Fruit fly (Drosophila melanogaster) whole organism, prepupa: Measurements from ENCODE around the gene CG16888.

Experiments
- Blimp-1 ChIP-seq: fragments of 200-800 bp; sonication (Bioruptor generic); optimal IDR thresholded peaks from 3 replicates; lab custom pipeline; 2017; ENCODE audit warnings: missing biosample characterization, missing genetic modification characterization, mild to moderate bottlenecking, moderate library complexity, missing genetic modification reagents
- CG10631 ChIP-seq: fragments of 200-800 bp; sonication (Bioruptor generic); optimal IDR thresholded peaks from 2 replicates; lab custom pipeline; 2016; ENCODE audit warnings: missing biosample characterization, missing genetic modification characterization
- CG11294 ChIP-seq: fragments of 200-800 bp; sonication (Bioruptor generic); IDR thresholded peaks from 2 replicates; pipeline ENCODE4 v1.3.6; 2022; ENCODE audit warnings: missing biosample characterization, missing genetic modification characterization
- CG11762 ChIP-seq: fragments of 200-800 bp; sonication (Bioruptor generic); optimal IDR thresholded peaks from 3 replicates; lab custom pipeline; 2016; ENCODE audit warnings: missing biosample characterization, missing genetic modification characterization; ENCODE audit not compliant: insufficient read depth
- CG15336 ChIP-seq: fragments of 200-800 bp; sonication (Bioruptor generic); IDR thresholded peaks from 2 replicates; pipeline ENCODE4 v1.3.6; 2022; ENCODE audit warnings: missing biosample characterization, missing genetic modification characterization
- CG1621 ChIP-seq: fragments of 200-800 bp; sonication (Bioruptor generic); optimal IDR thresholded peaks from 3 replicates; lab custom pipeline; 2018; ENCODE audit warnings: missing biosample characterization, mild to moderate bottlenecking, missing genetic modification characterization
- CG16779 ChIP-seq: fragments of 200-800 bp; sonication (Bioruptor generic); optimal IDR thresholded peaks from 3 replicates; lab custom pipeline; 2017; ENCODE audit warnings: missing biosample characterization, mild to moderate bottlenecking, missing genetic modification characterization
- CG31627 ChIP-seq: fragments of 200-800 bp; sonication (Bioruptor generic); optimal IDR thresholded peaks from 3 replicates; lab custom pipeline; 2016; ENCODE audit warnings: missing biosample characterization, missing genetic modification characterization
- CG3919 ChIP-seq: fragments of 200-800 bp; sonication (Bioruptor generic); optimal IDR thresholded peaks from 3 replicates; lab custom pipeline; 2016; ENCODE audit warnings: missing biosample characterization, missing genetic modification characterization
- CG4318 ChIP-seq: fragments of 200-800 bp; sonication (Bioruptor generic); optimal IDR thresholded peaks from 3 replicates; lab custom pipeline; 2017; ENCODE audit warnings: missing biosample characterization, mild to moderate bottlenecking, missing genetic modification characterization
- CG6276 ChIP-seq: fragments of 200-800 bp; sonication (Bioruptor generic); optimal IDR thresholded peaks from 2 replicates; lab custom pipeline; 2017; ENCODE audit warnings: missing biosample characterization, mild to moderate bottlenecking, missing genetic modification characterization
- CG6792 ChIP-seq: fragments of 200-800 bp; sonication (Bioruptor generic); optimal IDR thresholded peaks from 3 replicates; lab custom pipeline; 2016; ENCODE audit warnings: missing biosample characterization, missing genetic modification characterization
- CG6808 ChIP-seq: fragments of 200-800 bp; sonication (Bioruptor generic); optimal IDR thresholded peaks from 3 replicates; lab custom pipeline; 2017; ENCODE audit warnings: missing biosample characterization, missing genetic modification characterization, mild to moderate bottlenecking, moderate library complexity, missing genetic modification reagents
- CG7368 ChIP-seq: fragments of 200-800 bp; sonication (Bioruptor generic); optimal IDR thresholded peaks from 3 replicates; lab custom pipeline; 2016; ENCODE audit warnings: missing biosample characterization, missing genetic modification characterization
- CG8319 ChIP-seq: fragments of 200-800 bp; sonication (Bioruptor generic); optimal IDR thresholded peaks from 3 replicates; lab custom pipeline; 2016; ENCODE audit warnings: missing biosample characterization, missing genetic modification characterization
- CG8632 ChIP-seq: fragments of 200-800 bp; sonication (Bioruptor generic); optimal IDR thresholded peaks from 3 replicates; lab custom pipeline; 2016; ENCODE audit warnings: missing biosample characterization, missing genetic modification characterization
- Eip78C ChIP-seq: fragments of 200-800 bp; sonication (Bioruptor generic); peaks from one replicate; lab custom pipeline; 2016; ENCODE audit warnings: missing biosample characterization, missing genetic modification characterization
- Ets21C ChIP-seq: fragments of 200-800 bp; sonication (Bioruptor generic); optimal IDR thresholded peaks from 3 replicates; lab custom pipeline; 2016; ENCODE audit warnings: missing biosample characterization, missing genetic modification characterization
- Hr39 ChIP-seq: fragments of 200-800 bp; sonication (Bioruptor generic); optimal IDR thresholded peaks from 2 replicates; lab custom pipeline; 2016; ENCODE audit warnings: missing biosample characterization, missing genetic modification characterization
- Lpt ChIP-seq: fragments of 200-800 bp; sonication (Bioruptor generic); optimal IDR thresholded peaks from 3 replicates; lab custom pipeline; 2016; ENCODE audit warnings: missing biosample characterization, missing genetic modification characterization
- Met ChIP-seq: fragments of 200-800 bp; sonication (Bioruptor generic); optimal IDR thresholded peaks from 3 replicates; lab custom pipeline; 2016; ENCODE audit warnings: missing biosample characterization, missing genetic modification characterization
- Sox102F ChIP-seq: fragments of 200-800 bp; sonication (Bioruptor generic); optimal IDR thresholded peaks from 2 replicates; lab custom pipeline; 2016; ENCODE audit warnings: missing biosample characterization, mild to moderate bottlenecking, missing genetic modification characterization
- Sox15 ChIP-seq: fragments of 200-800 bp; sonication (Bioruptor generic); optimal IDR thresholded peaks from 3 replicates; lab custom pipeline; 2016; ENCODE audit warnings: missing biosample characterization, missing genetic modification characterization
- achi ChIP-seq: fragments of 200-800 bp; sonication (Bioruptor generic); optimal IDR thresholded peaks from 3 replicates; lab custom pipeline; 2016; ENCODE audit warnings: missing biosample characterization, missing genetic modification characterization
- dsx ChIP-seq: fragments of 200-800 bp; optimal IDR thresholded peaks from 3 replicates; lab custom pipeline; 2019; ENCODE audit warnings: missing biosample characterization, mild to moderate bottlenecking, missing genetic modification characterization, moderate library complexity; ENCODE audit not compliant: poor library complexity, severe bottlenecking
- eg ChIP-seq: fragments of 200-800 bp; sonication (Bioruptor generic); IDR thresholded peaks from 3 replicates; pipeline ENCODE4 v1.3.6; 2022; ENCODE audit warnings: missing biosample characterization, missing genetic modification characterization
- esn ChIP-seq: fragments of 200-800 bp; sonication (Bioruptor generic); optimal IDR thresholded peaks from 2 replicates; lab custom pipeline; 2016; ENCODE audit warnings: missing biosample characterization, mild to moderate bottlenecking, missing genetic modification characterization, moderate library complexity
- fkh ChIP-seq: fragments of 200-800 bp; sonication (Bioruptor generic); optimal IDR thresholded peaks from 3 replicates; lab custom pipeline; 2017; ENCODE audit warnings: missing biosample characterization, mild to moderate bottlenecking, missing genetic modification characterization, moderate library complexity
- lz ChIP-seq: fragments of 200-800 bp; sonication (Bioruptor generic); optimal IDR thresholded peaks from 3 replicates; lab custom pipeline; 2016; ENCODE audit warnings: missing biosample characterization, missing genetic modification characterization
- salr ChIP-seq, 2 experiments: fragments of 200-800 bp; sonication (Bioruptor generic); optimal IDR thresholded peaks; 3 replicates each; lab custom pipeline; 2016 to 2018; ENCODE audit warnings: missing biosample characterization in 2 of 2, missing genetic modification characterization in 2 of 2, mild to moderate bottlenecking in 1 of 2
- svp ChIP-seq: fragments of 200-800 bp; sonication (Bioruptor generic); peaks from one replicate; lab custom pipeline; 2016; ENCODE audit warnings: missing biosample characterization, missing genetic modification characterization
- topi ChIP-seq: fragments of 200-800 bp; sonication (Bioruptor generic); optimal IDR thresholded peaks from 3 replicates; lab custom pipeline; 2016; ENCODE audit warnings: missing biosample characterization, missing genetic modification characterization

The CG16888 gene

DNA sequence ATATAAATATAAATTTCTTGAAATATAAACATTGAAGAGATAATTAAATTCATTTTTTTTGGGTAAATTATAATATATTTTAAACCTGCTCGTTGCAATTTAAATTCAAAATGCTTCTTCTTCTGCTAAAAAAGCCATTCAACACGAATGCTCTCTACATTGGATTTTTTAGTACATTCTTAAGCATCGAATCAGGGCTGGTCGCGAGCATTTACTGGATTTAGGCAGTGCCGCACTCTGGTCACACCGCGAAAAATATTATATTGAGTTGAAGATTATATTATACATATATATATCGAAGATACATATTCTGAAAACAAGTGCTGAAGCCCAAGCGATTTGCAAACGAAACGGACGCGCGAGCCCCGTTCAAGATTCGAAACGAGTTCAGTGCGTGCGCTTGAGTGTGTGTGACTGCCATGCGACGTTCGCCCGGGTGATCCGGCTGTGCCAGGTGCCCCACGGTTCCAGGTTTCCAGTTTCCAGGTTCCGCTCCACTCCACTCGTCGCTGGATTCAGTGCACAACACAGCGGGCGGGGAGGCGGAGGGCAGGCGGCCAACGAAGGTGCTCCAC lies 635 bp upstream of the CG16888 start, which contains the start of gene Sos:
Gene Sos (plus strand): TSS at position 213 of the 575 bp plus-strand sequence.
- TF ChIP-seq CG4318 (GFP tag; lab: Kevin White, UChicago) (no peak), CG6276 (no peak), Sox15 (GFP tag; lab: Kevin White, UChicago) (no peak), CG31627 (GFP tag; lab: Kevin White, UChicago) (no peak), eg (GFP tag; lab: Robert Waterston, UW) (no peak), CG11294 (GFP tag; lab: Robert Waterston, UW) (no peak), CG8632 (GFP tag; lab: Kevin White, UChicago) (no peak), CG7368 (GFP tag; lab: Kevin White, UChicago) (no peak), dsx (GFP tag; lab: Kevin White, UChicago) (no peak), CG6792 (GFP tag; lab: Kevin White, UChicago) (no peak)

DNA sequence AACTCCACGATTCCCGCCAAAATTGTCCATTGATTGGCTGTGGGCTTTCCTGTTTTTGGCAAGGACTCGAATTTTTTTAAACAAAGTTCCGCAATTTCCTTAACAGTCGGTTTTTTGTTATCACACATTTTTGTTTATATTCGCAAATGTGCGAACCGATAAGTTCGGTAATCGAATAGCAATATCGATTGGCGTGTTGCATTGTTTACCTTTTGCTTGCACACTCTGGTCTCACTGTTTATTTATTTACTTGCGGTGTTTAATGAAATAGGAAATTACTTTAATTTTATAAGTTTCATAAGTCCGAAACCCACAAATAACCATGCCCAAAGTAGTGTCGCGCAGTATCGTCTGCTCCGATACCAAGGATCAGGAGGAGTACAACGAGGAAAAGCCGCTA lies 1.7 kb downstream of the CG16888 start, which contains the start of the genes Adat1 and CG16865:
Gene Adat1 (minus strand): TSS at position 152 of the 400 bp plus-strand sequence.
Gene CG16865 (plus strand): TSS at position 200 of the 400 bp plus-strand sequence.
- peak; percentile 100 for TF ChIP-seq fkh
- TF ChIP-seq CG6276, result no peak
- TF ChIP-seq CG10631 (GFP tag; lab: Kevin White, UChicago), result no peak
- TF ChIP-seq Hr39 (GFP tag; lab: Kevin White, UChicago), result no peak
- no peak for TF ChIP-seq Blimp-1 (GFP tag; lab: Kevin White, UChicago)
- no peak for TF ChIP-seq CG6792 (GFP tag; lab: Kevin White, UChicago)
- TF ChIP-seq, all 60 proteins: peak for 1

DNA sequence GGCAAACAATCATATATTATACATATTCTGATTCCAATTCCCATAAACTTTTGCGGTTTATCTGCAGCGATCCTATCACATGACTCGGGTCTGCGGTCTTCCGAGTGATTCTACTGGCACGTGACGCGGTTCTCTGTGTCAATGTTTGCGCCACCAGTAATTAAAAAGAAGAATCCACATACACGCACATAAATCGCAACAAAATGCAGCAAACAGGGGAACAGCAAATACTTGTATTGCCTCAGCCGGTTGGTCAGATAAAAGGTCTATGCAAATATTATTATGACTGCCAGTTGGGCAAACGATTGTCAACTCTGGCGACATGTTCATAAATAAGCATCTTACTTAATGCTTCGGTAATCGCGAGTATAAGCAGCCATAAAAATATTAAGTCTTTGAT lies 5.1 kb downstream of the CG16888 start:
- TF ChIP-seq fkh (peak; percentile 39), CG1621 (no peak), CG6808 (no peak), Eip78C (GFP tag; lab: Kevin White, UChicago) (peak; percentile 64), Met (GFP tag; lab: Kevin White, UChicago) (no peak), achi (GFP tag; lab: Kevin White, UChicago) (no peak), Lpt (GFP tag; lab: Kevin White, UChicago) (no peak), CG11762 (GFP tag; lab: Kevin White, UChicago) (no peak), CG11294 (GFP tag; lab: Robert Waterston, UW) (no peak), salr (GFP tag; optimal IDR thresholded peaks at IDR 0.05; lab: Kevin White, UChicago) (no peak), Sox102F (GFP tag; lab: Kevin White, UChicago) (no peak), CG7368 (GFP tag; lab: Kevin White, UChicago) (no peak), Ets21C (GFP tag; lab: Kevin White, UChicago) (no peak), CG3919 (GFP tag; lab: Kevin White, UChicago) (no peak), CG10631 (GFP tag; lab: Kevin White, UChicago) (no peak), esn (GFP tag; lab: Kevin White, UChicago) (peak; percentile 40), CG15336 (GFP tag; lab: Robert Waterston, UW) (no peak), CG4318 (GFP tag; lab: Kevin White, UChicago) (no peak), CG8319 (GFP tag; lab: Kevin White, UChicago) (no peak)
- TF ChIP-seq, all 60 proteins: peak for 3

DNA sequence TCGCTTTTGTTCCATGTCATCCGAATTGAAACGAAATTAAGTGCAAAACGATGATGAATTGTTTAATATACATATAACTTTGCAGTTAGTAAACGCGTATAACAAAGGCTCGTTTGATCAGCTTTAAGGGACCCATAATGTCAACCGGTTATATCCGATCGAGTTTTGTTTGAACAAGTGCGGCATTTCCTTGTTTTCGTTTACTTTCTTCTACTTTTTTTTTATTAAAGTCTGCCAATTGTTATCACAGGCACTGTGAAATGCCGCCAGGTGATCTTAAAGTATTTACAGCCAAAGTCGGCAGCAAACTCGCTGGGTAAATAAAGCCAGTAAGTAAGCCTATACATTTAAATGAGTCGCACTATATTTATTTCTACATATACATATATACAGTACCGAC lies 6.0 kb downstream of the CG16888 start:
- no peak for TF ChIP-seq CG16779 (tag; lab: Kevin White, UChicago)
- TF ChIP-seq fkh, result peak; percentile 60
- peak; percentile 42 for TF ChIP-seq Eip78C (GFP tag; lab: Kevin White, UChicago)
- TF ChIP-seq topi (GFP tag; lab: Kevin White, UChicago), result peak; percentile 2
- TF ChIP-seq CG3919 (GFP tag; lab: Kevin White, UChicago), result no peak

DNA sequence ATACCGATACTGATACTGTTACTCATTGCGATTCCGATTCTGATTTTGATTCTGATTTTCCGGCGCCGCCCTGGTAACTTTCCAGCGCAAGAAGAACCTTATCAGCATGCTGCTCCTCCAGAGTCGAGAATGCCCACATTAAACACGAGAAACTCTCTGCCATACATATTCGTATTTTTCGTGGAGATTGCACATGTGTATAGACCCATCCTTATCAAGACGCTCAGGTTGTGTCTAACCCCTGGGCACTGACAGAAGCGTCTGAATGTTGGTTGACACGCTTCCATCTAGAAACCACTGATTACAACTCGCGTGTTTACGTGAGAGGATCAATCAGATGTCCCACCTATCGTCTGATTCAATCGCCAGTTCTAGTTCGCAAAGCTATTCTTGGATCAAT lies 7.9 kb downstream of the CG16888 start:
- TF ChIP-seq svp, result peak; percentile 94
- TF ChIP-seq lz (GFP tag; lab: Kevin White, UChicago), result no peak
